Worm (Caenorhabditis elegans) whole organism, mixed stage, embryonic: ENCODE measurements around the gene myo-6.

ENCODE experiments used
- M03D4.4 ChIP-seq: sonication (generic microtip); optimal IDR thresholded peaks from 2 replicates; lab custom pipeline; 2017; ENCODE audit warnings: mild to moderate bottlenecking, missing genetic modification characterization, missing compliant biosample characterization
- bed-3 ChIP-seq: fragments of 200-800 bp; sonication (Bioruptor generic); optimal IDR thresholded peaks from 3 replicates; lab custom pipeline; 2018; ENCODE audit warnings: mild to moderate bottlenecking, missing genetic modification characterization, moderate library complexity, missing compliant biosample characterization
- blmp-1 ChIP-seq: fragments of 150-350 bp; optimal IDR thresholded peaks from 2 replicates; lab custom pipeline; 2014; ENCODE audit warnings: missing biosample characterization, missing genetic modification characterization
- ceh-39 ChIP-seq: fragments of 150-350 bp; optimal IDR thresholded peaks from 2 replicates; lab custom pipeline; 2014; ENCODE audit warnings: missing biosample characterization, missing genetic modification characterization
- ceh-43 ChIP-seq: fragments of 200-800 bp; sonication (Bioruptor generic); optimal IDR thresholded peaks from 2 replicates; lab custom pipeline; 2018; ENCODE audit warnings: mild to moderate bottlenecking, missing genetic modification characterization, moderate library complexity, missing compliant biosample characterization
- ceh-83 ChIP-seq: fragments of 200-800 bp; sonication (Bioruptor generic); optimal IDR thresholded peaks from 2 replicates; lab custom pipeline; 2018; ENCODE audit warnings: mild to moderate bottlenecking, missing genetic modification characterization, missing compliant biosample characterization
- ces-1 ChIP-seq: fragments of 150-350 bp; optimal IDR thresholded peaks from 2 replicates; lab custom pipeline; 2014; ENCODE audit warnings: missing biosample characterization, missing genetic modification reagents, missing genetic modification characterization
- cnd-1 ChIP-seq: fragments of 200-800 bp; sonication (Bioruptor generic); optimal IDR thresholded peaks from 2 replicates; lab custom pipeline; 2018; ENCODE audit warnings: mild to moderate bottlenecking, missing genetic modification characterization, missing compliant biosample characterization
- drap-1 ChIP-seq: fragments of 200-800 bp; sonication (Bioruptor generic); optimal IDR thresholded peaks from 3 replicates; lab custom pipeline; 2018; ENCODE audit warnings: mild to moderate bottlenecking, missing genetic modification characterization, missing compliant biosample characterization
- elt-1 ChIP-seq: sonication (generic microtip); optimal IDR thresholded peaks from 2 replicates; lab custom pipeline; 2017; ENCODE audit warnings: missing genetic modification characterization, mild to moderate bottlenecking, missing compliant biosample characterization, antibody characterized with exemption, moderate library complexity, borderline replicate concordance; ENCODE audit not compliant: insufficient read depth
- elt-3 ChIP-seq: fragments of 150-350 bp; optimal IDR thresholded peaks from 2 replicates; lab custom pipeline; 2014; ENCODE audit warnings: missing biosample characterization, missing genetic modification characterization
- flh-1 ChIP-seq: fragments of 200-800 bp; sonication (Bioruptor generic); optimal IDR thresholded peaks from 2 replicates; lab custom pipeline; 2018; ENCODE audit warnings: mild to moderate bottlenecking, missing genetic modification characterization, moderate library complexity, missing compliant biosample characterization
- ham-2 ChIP-seq: fragments of 200-800 bp; sonication (Bioruptor generic); optimal IDR thresholded peaks from 2 replicates; lab custom pipeline; 2018; ENCODE audit warnings: mild to moderate bottlenecking, missing genetic modification characterization, missing compliant biosample characterization
- hlh-1 ChIP-seq: fragments of 150-350 bp; optimal IDR thresholded peaks from 2 replicates; lab custom pipeline; 2014; ENCODE audit warnings: missing biosample characterization, missing genetic modification reagents, missing genetic modification characterization
- lin-13 ChIP-seq: fragments of 150-350 bp; optimal IDR thresholded peaks from 2 replicates; lab custom pipeline; 2014; ENCODE audit warnings: missing biosample characterization, missing genetic modification characterization
- lin-32 ChIP-seq: fragments of 200-800 bp; sonication (Bioruptor generic); optimal IDR thresholded peaks from 2 replicates; lab custom pipeline; 2018; ENCODE audit warnings: mild to moderate bottlenecking, missing genetic modification characterization, missing compliant biosample characterization
- lsy-2 ChIP-seq: fragments of 150-350 bp; optimal IDR thresholded peaks from 2 replicates; lab custom pipeline; 2014; ENCODE audit warnings: missing biosample characterization, missing genetic modification characterization
- mab-5 ChIP-seq: fragments of 150-350 bp; optimal IDR thresholded peaks from 2 replicates; lab custom pipeline; 2014; ENCODE audit warnings: missing biosample characterization, missing genetic modification characterization
- mep-1 ChIP-seq: fragments of 150-350 bp; optimal IDR thresholded peaks from 2 replicates; lab custom pipeline; 2017; ENCODE audit warnings: missing biosample characterization, missing genetic modification reagents, missing genetic modification characterization, inconsistent platforms
- mls-2 ChIP-seq: sonication (generic microtip); optimal IDR thresholded peaks from 2 replicates; lab custom pipeline; 2016; ENCODE audit warnings: mild to moderate bottlenecking, missing genetic modification characterization, moderate library complexity, missing compliant biosample characterization
- nhr-12 ChIP-seq: fragments of 150-350 bp; optimal IDR thresholded peaks from 2 replicates; lab custom pipeline; 2014; ENCODE audit warnings: missing biosample characterization, missing genetic modification characterization
- nhr-2 ChIP-seq: fragments of 150-350 bp; optimal IDR thresholded peaks from 2 replicates; lab custom pipeline; 2014; ENCODE audit warnings: missing biosample characterization, missing genetic modification characterization
- nhr-237 ChIP-seq: fragments of 150-350 bp; optimal IDR thresholded peaks from 2 replicates; lab custom pipeline; 2014; ENCODE audit warnings: missing biosample characterization, missing genetic modification characterization
- nhr-28 ChIP-seq: fragments of 150-350 bp; optimal IDR thresholded peaks from 2 replicates; lab custom pipeline; 2014; ENCODE audit warnings: missing biosample characterization, missing genetic modification characterization
- nhr-76 ChIP-seq: sonication (generic microtip); optimal IDR thresholded peaks from 2 replicates; lab custom pipeline; 2017; ENCODE audit warnings: missing biosample characterization, missing genetic modification characterization
- pha-4 ChIP-seq: fragments of 150-350 bp; optimal IDR thresholded peaks from 2 replicates; lab custom pipeline; 2018; ENCODE audit warnings: missing biosample characterization, missing genetic modification reagents, missing genetic modification characterization
- sem-2 ChIP-seq: fragments of 200-800 bp; sonication (Bioruptor generic); optimal IDR thresholded peaks from 2 replicates; lab custom pipeline; 2018; ENCODE audit warnings: mild to moderate bottlenecking, missing genetic modification characterization, missing compliant biosample characterization
- snpc-4 ChIP-seq: fragments of 150-350 bp; optimal IDR thresholded peaks from 2 replicates; lab custom pipeline; 2014; ENCODE audit warnings: missing biosample characterization, missing genetic modification characterization
- sptf-1 ChIP-seq: sonication (generic microtip); optimal IDR thresholded peaks from 2 replicates; lab custom pipeline; 2017; ENCODE audit warnings: mild to moderate bottlenecking, missing genetic modification characterization, moderate library complexity, missing compliant biosample characterization
- tbx-8 ChIP-seq: fragments of 200-800 bp; sonication (Bioruptor generic); optimal IDR thresholded peaks from 2 replicates; lab custom pipeline; 2018; ENCODE audit warnings: mild to moderate bottlenecking, missing genetic modification characterization, moderate library complexity, missing compliant biosample characterization
- unc-120 ChIP-seq: sonication (generic microtip); optimal IDR thresholded peaks from 2 replicates; lab custom pipeline; 2017; ENCODE audit warnings: missing genetic modification characterization, missing compliant biosample characterization; ENCODE audit not compliant: poor library complexity, severe bottlenecking
- unc-39 ChIP-seq: fragments of 150-350 bp; optimal IDR thresholded peaks from 2 replicates; lab custom pipeline; 2014; ENCODE audit warnings: missing biosample characterization, missing genetic modification characterization
- unc-62 ChIP-seq: fragments of 150-350 bp; optimal IDR thresholded peaks from 2 replicates; lab custom pipeline; 2014; ENCODE audit warnings: missing biosample characterization, missing genetic modification reagents, missing genetic modification characterization
- zip-8 ChIP-seq: fragments of 150-350 bp; optimal IDR thresholded peaks from 2 replicates; lab custom pipeline; 2014; ENCODE audit warnings: missing biosample characterization, missing genetic modification characterization
- ztf-11 ChIP-seq: fragments of 150-350 bp; optimal IDR thresholded peaks from 2 replicates; lab custom pipeline; 2014; ENCODE audit warnings: missing biosample characterization, missing genetic modification characterization

Gene myo-6

DNA sequence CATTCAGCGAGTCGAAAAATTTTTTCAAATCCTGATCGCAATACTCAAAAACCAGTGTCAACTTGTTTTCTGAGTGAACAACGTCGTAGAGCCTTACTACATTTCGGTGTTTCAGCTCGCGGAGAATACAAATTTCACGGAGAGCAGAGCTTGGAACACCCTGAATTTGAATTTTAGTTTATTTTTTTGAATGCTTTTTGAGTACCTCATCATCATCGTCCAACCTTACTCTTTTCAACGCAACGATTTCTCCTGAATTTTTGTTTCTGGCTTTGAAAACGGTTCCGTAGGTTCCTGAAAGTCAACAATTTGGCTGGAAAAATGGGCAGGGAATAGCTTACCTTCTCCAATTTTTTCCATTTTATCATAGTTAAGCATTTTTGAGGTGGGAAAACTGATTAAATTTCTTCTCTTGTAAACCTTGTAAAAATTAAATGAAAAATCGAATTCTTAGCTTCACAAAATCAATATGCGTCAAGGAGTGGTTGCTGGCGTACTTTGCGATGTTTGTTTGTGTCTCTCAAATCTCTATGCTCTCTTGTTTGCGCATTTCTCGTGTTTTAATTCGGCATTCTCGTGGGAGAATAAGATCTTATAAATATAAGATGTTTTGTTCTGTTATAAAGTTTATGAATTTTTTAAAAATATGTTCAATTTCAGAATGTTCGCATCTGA lies 56.5 kb downstream of the myo-6 start, which contains the start of gene cdk-5:
cdk-5 (minus strand) TSS at position 425 of the 675 bp plus-strand sequence.
- TF ChIP-seq mep-1 (tag; lab: Kevin White, UChicago) (peak; percentile 76), pha-4 (tag; lab: Kevin White, UChicago) (peak; percentile 95), mls-2 (no peak), sptf-1 (tag; lab: Kevin White, UChicago) (peak; percentile 39), flh-1 (GFP tag; lab: Kevin White, UChicago) (no peak), unc-62 (GFP tag; lab: Kevin White, UChicago) (peak; percentile 20), lin-32 (GFP tag; lab: Kevin White, UChicago) (no peak), ces-1 (peak; percentile 97), elt-3 (tag; lab: Kevin White, UChicago) (no peak), bed-3 (GFP tag; lab: Kevin White, UChicago) (no peak), lsy-2 (peak; percentile 86), ceh-39 (tag; lab: Kevin White, UChicago) (peak; percentile 61), tbx-8 (no peak), nhr-12 (tag; lab: Kevin White, UChicago) (no peak), mab-5 (no peak), M03D4.4 (tag; lab: Kevin White, UChicago) (no peak), ztf-11 (no peak), elt-1 (no peak), cnd-1 (tag; lab: Kevin White, UChicago) (no peak), nhr-28 (tag; lab: Kevin White, UChicago) (no peak), ceh-43 (GFP tag; lab: Kevin White, UChicago) (no peak), unc-120 (no peak), zip-8 (tag; lab: Kevin White, UChicago) (no peak), nhr-237 (tag; lab: Kevin White, UChicago) (peak; percentile 76), snpc-4 (tag; lab: Kevin White, UChicago) (no peak), unc-39 (tag; lab: Kevin White, UChicago) (no peak), ham-2 (no peak), ceh-83 (GFP tag; lab: Kevin White, UChicago) (no peak), drap-1 (peak; percentile 1), blmp-1 (tag; lab: Kevin White, UChicago) (no peak), nhr-2 (peak; percentile 38), lin-13 (peak; percentile 72), hlh-1 (peak; percentile 8), nhr-76 (tag; lab: Kevin White, UChicago) (no peak), sem-2 (no peak)

DNA sequence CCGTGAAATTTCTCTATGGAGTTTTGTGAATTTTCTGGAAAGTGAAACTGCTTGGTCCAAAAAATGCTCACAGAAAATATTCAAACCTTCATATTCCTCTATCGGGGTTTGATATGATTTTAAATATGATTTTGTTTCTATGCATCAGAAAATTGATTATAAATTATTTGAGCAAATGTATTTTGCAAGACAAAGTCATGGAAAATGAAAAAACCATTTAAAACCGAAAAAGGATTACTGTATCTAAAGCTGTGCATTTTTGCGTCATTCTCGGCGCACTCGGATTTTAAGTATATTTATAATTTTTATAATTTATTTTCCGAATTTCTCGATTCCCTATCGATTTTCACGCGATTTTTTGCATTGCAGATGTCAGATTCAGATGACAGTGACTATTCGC lies 61.9 kb downstream of the myo-6 start, which contains the start of gene pssy-2:
pssy-2 (plus strand) TSS at position 301 of the 400 bp plus-strand sequence.
- TF ChIP-seq ceh-39 (tag; lab: Kevin White, UChicago) (no peak), mls-2 (no peak), zip-8 (tag; lab: Kevin White, UChicago) (no peak), ztf-11 (no peak), unc-120 (no peak), lsy-2 (no peak)
